Worm (Caenorhabditis elegans) whole organism, L4/young adult: Measurements from ENCODE around the gene ndub-8.

Experiments
- W03F9.2 ChIP-seq: fragments of 150-350 bp; optimal IDR thresholded peaks from 2 replicates; lab custom pipeline; 2014; ENCODE audit warnings: missing biosample characterization, missing genetic modification characterization
- dao-5 ChIP-seq: sonication (generic microtip); optimal IDR thresholded peaks from 2 replicates; lab custom pipeline; 2016; ENCODE audit warnings: missing genotype, missing genetic modification characterization, moderate library complexity, missing compliant biosample characterization
- him-1 ChIP-seq: sonication (generic microtip); optimal IDR thresholded peaks from 2 replicates; lab custom pipeline; 2016; ENCODE audit warnings: missing genotype, missing genetic modification reagents, missing genetic modification characterization, missing compliant biosample characterization

ce11 chrII:13919100-13919499 lies 46.4 kb downstream of the ndub-8 start:
- no peak for TF ChIP-seq him-1 (tag; lab: Kevin White, UChicago)
- TF ChIP-seq W03F9.2 (tag; lab: Kevin White, UChicago): no peak
- TF ChIP-seq dao-5 (tag; lab: Kevin White, UChicago): no peak
